Worm (Caenorhabditis elegans): ENCODE results near the gene F55B11.6.

DNA sequence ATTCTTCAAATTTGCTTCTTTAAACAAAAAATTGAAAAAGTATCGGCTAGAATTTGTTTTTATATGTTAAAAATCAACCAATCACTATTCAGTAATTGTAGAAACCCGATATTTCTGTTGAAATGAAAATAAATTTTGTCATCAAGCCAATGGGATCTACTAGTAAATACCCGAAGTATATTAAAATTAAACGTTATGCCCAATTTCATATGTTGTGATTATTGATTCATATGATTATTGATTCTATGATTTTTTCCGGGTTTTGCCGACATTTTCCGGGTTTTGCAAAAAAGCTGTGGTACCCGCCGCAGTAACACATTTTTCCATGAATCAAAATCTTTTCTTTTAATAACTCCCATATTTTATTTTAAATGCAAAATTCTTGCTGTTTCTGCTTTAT, 21.5 kb downstream of the F55B11.6 start:
- TF ChIP-seq rec-8 (tag; optimal IDR thresholded peaks at IDR 0.05) (no peak), F57C9.4 (tag; optimal IDR thresholded peaks at IDR 0.05) (no peak), nhr-90 (tag; optimal IDR thresholded peaks at IDR 0.05) (no peak), Y95B8A.8 (GFP tag; IDR thresholded peaks at IDR 0.05) (no peak), bed-2 (GFP tag; IDR thresholded peaks at IDR 0.05) (no peak), efl-1 (GFP tag; optimal IDR thresholded peaks at IDR 0.05) (no peak), hlh-12 (tag; optimal IDR thresholded peaks at IDR 0.05) (no peak), hsf-1 (GFP tag; IDR thresholded peaks at IDR 0.05) (no peak), ama-1 (optimal IDR thresholded peaks at IDR 0.05) (no peak), ama-1 (GFP tag; optimal IDR thresholded peaks at IDR 0.05) (no peak), lin-54 (GFP tag; optimal IDR thresholded peaks at IDR 0.05) (no peak), D2030.7 (GFP tag; IDR thresholded peaks at IDR 0.05) (no peak), lin-35 (GFP tag; optimal IDR thresholded peaks at IDR 0.05) (no peak), ceh-40 (GFP tag; IDR thresholded peaks at IDR 0.05) (no peak), nfya-2 (GFP tag; IDR thresholded peaks at IDR 0.05) (no peak)
